Fruit fly (Drosophila melanogaster) whole organism, embryonic: Measurements from ENCODE around the gene CG11836.

Source experiments
- Atf3 ChIP-seq: fragments of 200-800 bp; sonication (Bioruptor generic); optimal IDR thresholded peaks from 3 replicates; lab custom pipeline; 2016; ENCODE audit warnings: missing biosample characterization, missing genetic modification characterization
- CG10431 ChIP-seq: fragments of 200-800 bp; sonication (Bioruptor generic); optimal IDR thresholded peaks from 3 replicates; lab custom pipeline; 2018; ENCODE audit warnings: missing biosample characterization, mild to moderate bottlenecking, missing genetic modification characterization
- CG11695 ChIP-seq: fragments of 200-800 bp; sonication (Bioruptor generic); IDR thresholded peaks from 3 replicates; pipeline ENCODE4 v1.3.6; 2022; ENCODE audit warnings: missing biosample characterization, missing genetic modification characterization
- CG12942 ChIP-seq: fragments of 200-800 bp; sonication (Bioruptor generic); optimal IDR thresholded peaks from 3 replicates; lab custom pipeline; 2016; ENCODE audit warnings: missing biosample characterization, missing genetic modification characterization
- CG13296 ChIP-seq: fragments of 200-800 bp; sonication (Bioruptor generic); optimal IDR thresholded peaks from 3 replicates; lab custom pipeline; 2018; ENCODE audit warnings: missing biosample characterization, mild to moderate bottlenecking, missing genetic modification characterization
- CG14965 ChIP-seq: fragments of 200-800 bp; sonication (Bioruptor generic); optimal IDR thresholded peaks from 2 replicates; lab custom pipeline; 2016; ENCODE audit warnings: missing biosample characterization, missing genetic modification characterization, borderline replicate concordance
- CG15601 ChIP-seq: fragments of 200-800 bp; sonication (Bioruptor generic); optimal IDR thresholded peaks from 3 replicates; lab custom pipeline; 2019; ENCODE audit warnings: missing biosample characterization, mild to moderate bottlenecking, missing genetic modification characterization, moderate library complexity
- CG1647 ChIP-seq: fragments of 200-800 bp; sonication (Bioruptor generic); optimal IDR thresholded peaks from 3 replicates; lab custom pipeline; 2016; ENCODE audit warnings: missing biosample characterization, missing genetic modification characterization
- CG16813 ChIP-seq: fragments of 200-800 bp; sonication (Bioruptor generic); IDR thresholded peaks from 3 replicates; pipeline ENCODE4 v1.3.6; 2022; ENCODE audit warnings: missing biosample characterization, missing genetic modification characterization; ENCODE audit not compliant: partially characterized antibody
- CG30020 ChIP-seq: fragments of 200-800 bp; optimal IDR thresholded peaks from 2 replicates; lab custom pipeline; 2019; ENCODE audit warnings: missing biosample characterization, mild to moderate bottlenecking, missing genetic modification characterization, moderate library complexity
- CG30403 ChIP-seq: fragments of 200-800 bp; sonication (Bioruptor generic); optimal IDR thresholded peaks from 3 replicates; lab custom pipeline; 2016; ENCODE audit warnings: missing biosample characterization, missing genetic modification characterization
- CG33213 ChIP-seq: fragments of 200-800 bp; sonication (Bioruptor generic); optimal IDR thresholded peaks from 3 replicates; lab custom pipeline; 2016; ENCODE audit warnings: missing biosample characterization, missing genetic modification characterization
- CG3407 ChIP-seq: fragments of 200-800 bp; sonication (Bioruptor generic); optimal IDR thresholded peaks from 2 replicates; lab custom pipeline; 2018; ENCODE audit warnings: missing biosample characterization, mild to moderate bottlenecking, missing genetic modification characterization
- CG7786 ChIP-seq: fragments of 200-800 bp; sonication (Bioruptor generic); optimal IDR thresholded peaks from 2 replicates; lab custom pipeline; 2016; ENCODE audit warnings: missing biosample characterization, missing genetic modification characterization
- CG8924 ChIP-seq: fragments of 200-800 bp; optimal IDR thresholded peaks from 3 replicates; lab custom pipeline; 2019; ENCODE audit warnings: missing biosample characterization, mild to moderate bottlenecking, missing genetic modification characterization, moderate library complexity
- CG8944 ChIP-seq: fragments of 200-800 bp; sonication (Bioruptor generic); optimal IDR thresholded peaks from 3 replicates; lab custom pipeline; 2016; ENCODE audit warnings: missing biosample characterization, missing genetic modification characterization
- CHES-1-like ChIP-seq: fragments of 200-800 bp; sonication (Bioruptor generic); optimal IDR thresholded peaks from 2 replicates; lab custom pipeline; 2016; ENCODE audit warnings: missing biosample characterization, missing genetic modification characterization
- GATAe ChIP-seq: fragments of 200-800 bp; sonication (Bioruptor generic); conservative IDR thresholded peaks from 2 replicates; pipeline ENCODE4 v1.3.6; 2022; ENCODE audit warnings: missing biosample characterization, missing genetic modification characterization
- Gug ChIP-seq: fragments of 200-800 bp; sonication (Bioruptor generic); IDR thresholded peaks from 4 replicates; pipeline ENCODE4 v1.3.6; 2022; ENCODE audit warnings: missing biosample characterization, missing genetic modification characterization
- HLH3B ChIP-seq: fragments of 200-800 bp; sonication (Bioruptor generic); IDR thresholded peaks from 2 replicates; pipeline ENCODE4 v1.3.6; 2022; ENCODE audit warnings: missing biosample characterization, missing genetic modification characterization
- Mes4 ChIP-seq: fragments of 200-800 bp; sonication (Bioruptor generic); optimal IDR thresholded peaks from 2 replicates; lab custom pipeline; 2016; ENCODE audit warnings: missing biosample characterization, missing genetic modification characterization
- NC2α ChIP-seq: fragments of 200-800 bp; sonication (Bioruptor generic); optimal IDR thresholded peaks from 2 replicates; lab custom pipeline; 2016; ENCODE audit warnings: missing biosample characterization, missing genetic modification characterization
- NFAT ChIP-seq: fragments of 200-800 bp; sonication (Bioruptor generic); IDR thresholded peaks from 2 replicates; pipeline ENCODE4 v1.3.6; 2022; ENCODE audit warnings: missing biosample characterization, missing genetic modification characterization
- Nf-YA ChIP-seq: fragments of 200-800 bp; sonication (Bioruptor generic); IDR thresholded peaks from 2 replicates; pipeline ENCODE4 v1.3.6; 2022; ENCODE audit warnings: missing biosample characterization, missing genetic modification characterization
- Nf-YB ChIP-seq: fragments of 200-800 bp; sonication (Bioruptor generic); optimal IDR thresholded peaks from 3 replicates; lab custom pipeline; 2019; ENCODE audit warnings: missing biosample characterization, mild to moderate bottlenecking, missing genetic modification characterization, moderate library complexity
- Opbp ChIP-seq: fragments of 200-800 bp; sonication (Bioruptor generic); IDR thresholded peaks from 3 replicates; pipeline ENCODE4 v1.3.6; 2022; ENCODE audit warnings: missing biosample characterization, missing genetic modification characterization; ENCODE audit not compliant: partially characterized antibody
- PHDP ChIP-seq: fragments of 200-800 bp; sonication (Bioruptor generic); optimal IDR thresholded peaks from 3 replicates; lab custom pipeline; 2018; ENCODE audit warnings: missing biosample characterization, mild to moderate bottlenecking, missing genetic modification characterization, moderate library complexity
- btn ChIP-seq: fragments of 200-800 bp; sonication (Bioruptor generic); optimal IDR thresholded peaks from 2 replicates; lab custom pipeline; 2016; ENCODE audit warnings: missing biosample characterization, missing genetic modification characterization
- dmrt11E ChIP-seq: fragments of 200-800 bp; sonication (Bioruptor generic); optimal IDR thresholded peaks from 3 replicates; lab custom pipeline; 2018; ENCODE audit warnings: missing biosample characterization, mild to moderate bottlenecking, missing genetic modification characterization, moderate library complexity
- eyg ChIP-seq: fragments of 200-800 bp; sonication (Bioruptor generic); optimal IDR thresholded peaks from 3 replicates; lab custom pipeline; 2016; ENCODE audit warnings: missing biosample characterization, missing genetic modification characterization
- fd3F ChIP-seq: fragments of 200-800 bp; sonication (Bioruptor generic); optimal IDR thresholded peaks from 2 replicates; lab custom pipeline; 2018; ENCODE audit warnings: missing biosample characterization, mild to moderate bottlenecking, missing genetic modification characterization, moderate library complexity
- gcm2 ChIP-seq: fragments of 200-800 bp; sonication (Bioruptor generic); optimal IDR thresholded peaks from 2 replicates; lab custom pipeline; 2016; ENCODE audit warnings: missing biosample characterization, missing genetic modification characterization
- ham ChIP-seq: fragments of 200-800 bp; sonication (Bioruptor generic); IDR thresholded peaks from 2 replicates; pipeline ENCODE4 v1.3.6; 2022; ENCODE audit warnings: missing biosample characterization, missing genetic modification characterization
- hbn ChIP-seq: fragments of 200-800 bp; sonication (Bioruptor generic); IDR thresholded peaks from 2 replicates; pipeline ENCODE4 v1.3.6; 2022; ENCODE audit warnings: missing biosample characterization, missing genetic modification characterization; ENCODE audit not compliant: partially characterized antibody
- jing ChIP-seq: fragments of 200-800 bp; sonication (Bioruptor generic); optimal IDR thresholded peaks from 2 replicates; lab custom pipeline; 2018; ENCODE audit warnings: missing biosample characterization, mild to moderate bottlenecking, missing genetic modification characterization
- jumu ChIP-seq: fragments of 200-800 bp; sonication (Bioruptor generic); optimal IDR thresholded peaks from 3 replicates; lab custom pipeline; 2016; ENCODE audit warnings: missing biosample characterization, missing genetic modification characterization
- klu ChIP-seq: fragments of 200-800 bp; sonication (Bioruptor generic); IDR thresholded peaks from 2 replicates; pipeline ENCODE4 v1.3.6; 2022; ENCODE audit warnings: missing biosample characterization, missing genetic modification characterization
- lbe ChIP-seq: fragments of 200-800 bp; sonication (Bioruptor generic); optimal IDR thresholded peaks from 2 replicates; lab custom pipeline; 2016; ENCODE audit warnings: missing biosample characterization, mild to moderate bottlenecking, missing genetic modification characterization
- lola ChIP-seq, 3 experiments: fragments of >200 bp in 2 of 3; fragments of 200-800 bp in 1 of 3; sonication (Bioruptor generic) in 1 of 3; optimal IDR thresholded peaks; 2 replicates each; lab custom pipeline; 2017 to 2019; ENCODE audit warnings: missing biosample characterization in 3 of 3, missing genetic modification characterization in 3 of 3, mild to moderate bottlenecking in 1 of 3, moderate library complexity in 1 of 3
- onecut ChIP-seq: fragments of 200-800 bp; sonication (Bioruptor generic); IDR thresholded peaks from 2 replicates; pipeline ENCODE4 v1.3.6; 2022; ENCODE audit warnings: missing biosample characterization, missing genetic modification characterization
- pfk ChIP-seq: fragments of 200-800 bp; sonication (Bioruptor generic); optimal IDR thresholded peaks from 2 replicates; lab custom pipeline; 2018; ENCODE audit warnings: missing biosample characterization, mild to moderate bottlenecking, missing genetic modification characterization, moderate library complexity
- rib ChIP-seq: fragments of 200-800 bp; sonication (Bioruptor generic); IDR thresholded peaks from 2 replicates; pipeline ENCODE4 v1.3.6; 2022; ENCODE audit warnings: missing biosample characterization, missing genetic modification characterization
- row ChIP-seq: fragments of 200-800 bp; sonication (Bioruptor generic); IDR thresholded peaks from 3 replicates; pipeline ENCODE4 v1.3.6; 2022; ENCODE audit warnings: missing biosample characterization, missing genetic modification characterization
- sim ChIP-seq: fragments of 200-800 bp; sonication (Bioruptor generic); IDR thresholded peaks from 2 replicates; pipeline ENCODE4 v1.3.6; 2022; ENCODE audit warnings: missing biosample characterization, missing genetic modification characterization
- sob ChIP-seq: fragments of 200-800 bp; sonication (Bioruptor generic); IDR thresholded peaks from 2 replicates; pipeline ENCODE4 v1.3.6; 2022; ENCODE audit warnings: missing biosample characterization, missing genetic modification characterization
- stwl ChIP-seq: fragments of 200-800 bp; sonication (Bioruptor generic); optimal IDR thresholded peaks from 3 replicates; lab custom pipeline; 2018; ENCODE audit warnings: missing biosample characterization, mild to moderate bottlenecking, missing genetic modification characterization, moderate library complexity
- sug ChIP-seq: fragments of 200-800 bp; optimal IDR thresholded peaks from 2 replicates; lab custom pipeline; 2019; ENCODE audit warnings: missing biosample characterization, mild to moderate bottlenecking, missing genetic modification characterization, moderate library complexity
- tll ChIP-seq, 2 experiments: fragments of 200-800 bp in 1 of 2; fragments of >200 bp in 1 of 2; sonication (Bioruptor generic) in 1 of 2; optimal IDR thresholded peaks; 2 replicates each; lab custom pipeline; 2017 to 2019; ENCODE audit warnings: missing biosample characterization in 2 of 2, missing genetic modification characterization in 2 of 2, mild to moderate bottlenecking in 1 of 2, moderate library complexity in 1 of 2
- ttk ChIP-seq: fragments of 200-800 bp; sonication (Bioruptor generic); IDR thresholded peaks from 2 replicates; pipeline ENCODE4 v2.1.2; 2022; ENCODE audit warnings: missing biosample characterization, missing genetic modification characterization
- wdn ChIP-seq: fragments of 200-800 bp; sonication (Bioruptor generic); IDR thresholded peaks from 2 replicates; pipeline ENCODE4 v1.3.6; 2022; ENCODE audit warnings: missing biosample characterization, missing genetic modification characterization

CG11836 gene

DNA sequence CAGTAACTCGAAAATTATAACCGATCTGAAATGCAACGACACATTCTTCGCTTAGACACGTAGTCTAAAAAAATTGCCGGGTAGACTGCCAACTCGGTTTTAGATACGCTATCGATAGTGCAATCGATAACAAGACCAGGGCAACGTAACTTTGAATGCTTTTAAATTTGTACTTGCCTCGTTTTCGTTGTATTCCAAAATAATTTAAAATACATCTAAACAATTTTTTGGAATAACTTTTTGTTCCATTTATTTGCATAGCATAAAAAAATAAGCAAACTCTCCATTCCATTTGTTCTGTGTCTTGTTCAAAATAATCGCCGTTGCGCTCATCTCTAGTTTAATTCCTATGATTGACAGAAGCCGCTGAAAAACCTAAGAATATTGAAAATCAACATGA is 1.4 kb upstream of the CG11836 start, which contains the start of the genes Stt3B and CG11839 (continued):
- TF ChIP-seq pfk (GFP tag; lab: Kevin White, UChicago) (peak; percentile 76), CG15601 (peak; percentile 72), gcm2 (GFP tag; lab: Kevin White, UChicago) (peak; percentile 45), hbn (GFP tag; lab: Robert Waterston, UW) (peak; percentile 92), Nf-YA (GFP tag; lab: Robert Waterston, UW) (peak; percentile 66), CG10431 (peak; percentile 27), Nf-YB (peak; percentile 37), klu (GFP tag; lab: Robert Waterston, UW) (no peak), CG16813 (GFP tag; lab: Robert Waterston, UW) (peak; percentile 95), btn (GFP tag; lab: Kevin White, UChicago) (peak; percentile 43), row (GFP tag; lab: Robert Waterston, UW) (peak; percentile 95), NFAT (no peak), sob (GFP tag; lab: Robert Waterston, UW) (peak; percentile 85; the same call in 1 of the 2 replicates), ttk (0 out of 2 replicates have a peak, but pooled peaks have one; percentile 6), CHES-1-like (peak; percentile 86), tll (GFP tag; optimal IDR thresholded peaks at IDR 0.05; lab: Kevin White, UChicago) (peak in 1 of 2 experiments; percentile 35), CG12942 (GFP tag; lab: Kevin White, UChicago) (peak; percentile 75), Opbp (peak; percentile 82), NC2α (GFP tag; lab: Kevin White, UChicago) (no peak), CG33213 (GFP tag; lab: Kevin White, UChicago) (peak; percentile 69), CG3407 (GFP tag; lab: Kevin White, UChicago) (peak; percentile 6), GATAe (GFP tag; lab: Robert Waterston, UW) (no peak), CG30020 (tag; lab: Kevin White, UChicago) (peak; percentile 91), CG30403 (GFP tag; lab: Kevin White, UChicago) (peak; percentile 88), lbe (GFP tag; lab: Kevin White, UChicago) (peak; percentile 73), CG14965 (GFP tag; lab: Kevin White, UChicago) (no peak), ham (GFP tag; lab: Robert Waterston, UW) (no peak), jing (GFP tag; lab: Kevin White, UChicago) (no peak), HLH3B (peak; percentile 56; the same call in 1 of the 2 replicates), fd3F (peak; percentile 62), CG7786 (peak; percentile 83), PHDP (tag; lab: Kevin White, UChicago) (peak; percentile 59), CG8944 (GFP tag; lab: Kevin White, UChicago) (peak; percentile 71), CG1647 (peak; percentile 76), wdn (peak; percentile 43; the same call in 1 of the 2 replicates), stwl (tag; lab: Kevin White, UChicago) (peak; percentile 80), onecut (GFP tag; lab: Robert Waterston, UW) (0 out of 2 replicates have a peak, but pooled peaks have one; percentile 23), jumu (GFP tag; lab: Kevin White, UChicago) (peak; percentile 82), dmrt11E (peak; percentile 53), sug (tag; lab: Kevin White, UChicago) (peak; percentile 81), lola (GFP tag; optimal IDR thresholded peaks at IDR 0.05; lab: Kevin White, UChicago) (peak in 1 of 3 experiments; percentile 68), sim (GFP tag; lab: Robert Waterston, UW) (no peak), CG11695 (no peak), Mes4 (GFP tag; lab: Kevin White, UChicago) (peak; percentile 53), Gug (peak; percentile 66; the same call in 3 of the 4 replicates), CG13296 (peak; percentile 69), Atf3 (GFP tag; lab: Kevin White, UChicago) (peak; percentile 45), rib (GFP tag; lab: Robert Waterston, UW) (no peak), CG8924 (tag; lab: Kevin White, UChicago) (peak; percentile 67), eyg (GFP tag; lab: Kevin White, UChicago) (no peak)
